Worm (Caenorhabditis elegans) whole organism, early embryonic: ENCODE measurements around the gene T02C1.2.

Experiments
- ama-1 ChIP-seq: fragments of 150-350 bp; optimal IDR thresholded peaks from 2 replicates; lab custom pipeline; 2014
- ets-7 ChIP-seq: sonication (generic microtip); optimal IDR thresholded peaks from 2 replicates; lab custom pipeline; 2016; ENCODE audit warnings: missing genotype, missing genetic modification characterization, missing compliant biosample characterization

DNA sequence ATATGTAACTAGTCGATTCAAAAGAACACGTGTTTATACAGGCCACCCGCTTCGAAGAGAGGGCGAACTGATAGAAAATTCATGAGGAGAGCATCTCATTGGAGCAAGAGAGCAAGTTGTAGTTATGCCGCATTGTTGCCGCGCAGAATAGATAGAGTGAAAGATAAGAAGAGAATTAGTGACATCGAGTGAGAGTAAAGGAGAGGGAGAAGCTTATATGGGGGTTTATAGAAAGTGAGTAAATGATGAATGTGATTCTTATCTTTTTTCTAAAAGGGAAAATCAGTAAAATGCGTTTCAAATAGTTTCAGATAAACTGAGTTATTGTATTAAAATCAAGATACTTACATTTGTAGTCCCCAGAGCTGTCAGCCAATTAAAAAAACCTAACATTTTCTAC lies 19.4 kb downstream of the T02C1.2 start:
- no peak for TF ChIP-seq ama-1
- no peak for TF ChIP-seq ets-7 (tag; lab: Kevin White, UChicago)
